Fruit fly (Drosophila melanogaster): ENCODE measurements around the gene mRpS6.

The mRpS6 gene

dm6 chr3L:4354898-4355627 is 9.3 kb upstream of the mRpS6 start:
- TF ChIP-seq kay (GFP tag; optimal IDR thresholded peaks at IDR 0.05) (no peak), CG3407 (GFP tag; optimal IDR thresholded peaks at IDR 0.05) (no peak), dimm (GFP tag; IDR thresholded peaks at IDR 0.05) (no peak), amos (GFP tag; IDR thresholded peaks at IDR 0.05; ENCODE audit: partially characterized antibody) (no peak), bab2 (GFP tag; optimal IDR thresholded peaks at IDR 0.05) (no peak), az2 (GFP tag; optimal IDR thresholded peaks at IDR 0.05) (peak; percentile 8), wor (GFP tag; IDR thresholded peaks at IDR 0.05) (no peak), CG34422 (GFP tag; IDR thresholded peaks at IDR 0.05) (no peak), CG18619 (GFP tag; optimal IDR thresholded peaks at IDR 0.05) (peak; percentile 15), fd3F (GFP tag; optimal IDR thresholded peaks at IDR 0.05) (peak; percentile 7), CG8924 (tag; optimal IDR thresholded peaks at IDR 0.05) (peak; percentile 49), CG7556 (GFP tag; optimal IDR thresholded peaks at IDR 0.05) (peak; percentile 37), CG9437 (GFP tag; optimal IDR thresholded peaks at IDR 0.05) (peak; percentile 1), cas (GFP tag; IDR thresholded peaks at IDR 0.05) (no peak), ken (GFP tag; IDR thresholded peaks at IDR 0.05) (no peak), CG12104 (GFP tag; optimal IDR thresholded peaks at IDR 0.05) (no peak), unpg (GFP tag; optimal IDR thresholded peaks at IDR 0.05) (peak; percentile 26), so (GFP tag; IDR thresholded peaks at IDR 0.05) (no peak), CG8290 (GFP tag; optimal IDR thresholded peaks at IDR 0.05) (no peak), CG8290 (tag; optimal IDR thresholded peaks at IDR 0.05) (peak in 1 of 2 experiments; percentile 29), D (optimal IDR thresholded peaks at IDR 0.05) (no peak), D (GFP tag; optimal IDR thresholded peaks at IDR 0.05) (peak; percentile 22), zfh2 (GFP tag; optimal IDR thresholded peaks at IDR 0.05) (no peak), unc-4 (GFP tag; IDR thresholded peaks at IDR 0.05; ENCODE audit: partially characterized antibody) (no peak), slbo (GFP tag; IDR thresholded peaks at IDR 0.05) (no peak), CG17186 (GFP tag; optimal IDR thresholded peaks at IDR 0.05) (no peak), run (tag; optimal IDR thresholded peaks at IDR 0.05) (no peak), CG14860 (GFP tag; IDR thresholded peaks at IDR 0.05; ENCODE audit: partially characterized antibody) (no peak), sqz (GFP tag; optimal IDR thresholded peaks at IDR 0.05) (peak; percentile 11), CG15479 (GFP tag; optimal IDR thresholded peaks at IDR 0.05) (no peak), CG17612 (GFP tag; IDR thresholded peaks at IDR 0.05) (no peak), CG3281 (GFP tag; optimal IDR thresholded peaks at IDR 0.05) (peak; percentile 53), Six4 (GFP tag; optimal IDR thresholded peaks at IDR 0.05) (no peak), rib (GFP tag; IDR thresholded peaks at IDR 0.05) (no peak), CG2875 (GFP tag; optimal IDR thresholded peaks at IDR 0.05) (no peak), ewg (GFP tag; optimal IDR thresholded peaks at IDR 0.05) (no peak), CG7987 (GFP tag; optimal IDR thresholded peaks at IDR 0.05) (no peak), grn (GFP tag; optimal IDR thresholded peaks at IDR 0.05) (peak; percentile 5), CG3163 (GFP tag; optimal IDR thresholded peaks at IDR 0.05) (no peak), Hr51 (GFP tag; optimal IDR thresholded peaks at IDR 0.05) (peak in 1 of 2 experiments; percentile 54), CG18262 (tag; optimal IDR thresholded peaks at IDR 0.05) (peak; percentile 57), dmrt11E (tag; optimal IDR thresholded peaks at IDR 0.05) (peak; percentile 29), CG2678 (tag; optimal IDR thresholded peaks at IDR 0.05) (peak; percentile 65), CG5953 (GFP tag; IDR thresholded peaks at IDR 0.05) (no peak), HLH4C (GFP tag; IDR thresholded peaks at IDR 0.05; ENCODE audit: partially characterized antibody) (no peak), Eip74EF (GFP tag; optimal IDR thresholded peaks at IDR 0.05) (no peak), Xrp1 (GFP tag; IDR thresholded peaks at IDR 0.05) (0 out of 2 replicates have a peak, but pooled peaks have one; percentile 16), CG8281 (tag; optimal IDR thresholded peaks at IDR 0.05) (no peak), Taf1 (GFP tag; IDR thresholded peaks at IDR 0.05) (no peak), CG7372 (GFP tag; IDR thresholded peaks at IDR 0.05) (no peak)
